Fruit fly (Drosophila melanogaster): Measurements from ENCODE around the gene SPE.

SPE gene

dm6 chr3R:23727657-23728056 lies 41.6 kb downstream of the SPE start:
- TF ChIP-seq Myc (optimal IDR thresholded peaks at IDR 0.05) (no peak), sage (GFP tag; optimal IDR thresholded peaks at IDR 0.05) (no peak), brk (GFP tag; optimal IDR thresholded peaks at IDR 0.05) (no peak), lola (GFP tag; optimal IDR thresholded peaks at IDR 0.05) (no peak), Hr83 (GFP tag; optimal IDR thresholded peaks at IDR 0.05; ENCODE audit: poor library complexity, severe bottlenecking) (no peak), CrebA (GFP tag; optimal IDR thresholded peaks at IDR 0.05; ENCODE audit: borderline replicate concordance) (peak; percentile 23), Dif (GFP tag; optimal IDR thresholded peaks at IDR 0.05; ENCODE audit: partially characterized antibody) (no peak)

DNA sequence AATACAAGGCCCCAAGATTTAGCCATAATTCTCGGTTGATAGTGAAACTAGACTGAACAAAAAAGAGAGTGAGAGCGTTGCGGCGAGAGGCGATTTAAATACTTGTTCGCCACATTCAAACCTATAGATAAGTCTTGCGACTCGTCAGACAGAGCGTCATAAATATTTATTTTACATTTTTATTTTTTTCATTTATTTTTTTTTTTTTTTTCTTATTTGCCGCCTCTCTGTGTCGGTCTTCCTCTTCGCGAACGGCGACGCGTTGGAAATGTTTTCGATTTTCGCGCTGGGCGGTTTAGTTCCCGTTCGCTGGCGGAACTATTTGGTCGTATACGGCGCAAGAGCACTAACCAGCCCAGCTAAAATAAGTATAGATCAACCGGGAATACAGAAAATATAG lies 42.0 kb downstream of the SPE start:
- no peak for TF ChIP-seq CG9705 (GFP tag; optimal IDR thresholded peaks at IDR 0.05)
- peak; percentile 15 for TF ChIP-seq sage (GFP tag; optimal IDR thresholded peaks at IDR 0.05)
- no peak for TF ChIP-seq Myc (optimal IDR thresholded peaks at IDR 0.05)
- TF ChIP-seq Hr78 (GFP tag; optimal IDR thresholded peaks at IDR 0.05): no peak
- no peak for TF ChIP-seq Dif (GFP tag; optimal IDR thresholded peaks at IDR 0.05; ENCODE audit: partially characterized antibody)
- peak; percentile 9 for TF ChIP-seq brk (GFP tag; optimal IDR thresholded peaks at IDR 0.05)
- no peak for TF ChIP-seq foxo (GFP tag; optimal IDR thresholded peaks at IDR 0.05)

DNA sequence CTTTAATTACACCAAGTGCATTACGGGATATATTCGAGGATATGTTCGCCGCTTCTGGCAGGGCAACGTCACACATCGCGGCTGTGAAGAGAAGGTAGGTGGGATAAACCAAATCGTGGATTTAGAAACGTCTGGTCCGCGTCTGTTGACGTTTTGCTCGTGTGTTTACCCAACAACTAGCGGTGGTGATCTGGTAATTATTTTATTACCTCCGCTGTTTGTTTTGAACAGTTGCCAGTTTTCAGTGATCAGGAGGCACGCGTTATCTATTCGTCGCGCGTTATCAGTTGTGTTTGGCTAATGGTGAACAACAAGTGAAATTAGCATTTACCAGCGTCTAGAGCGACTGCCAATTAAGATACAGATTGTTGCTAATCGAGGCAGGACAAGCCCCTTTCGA lies 43.0 kb downstream of the SPE start:
- no peak for TF ChIP-seq HLH106 (tag; optimal IDR thresholded peaks at IDR 0.05)
- TF ChIP-seq br (GFP tag; optimal IDR thresholded peaks at IDR 0.05): no peak
- TF ChIP-seq Hr83 (GFP tag; optimal IDR thresholded peaks at IDR 0.05; ENCODE audit: poor library complexity, severe bottlenecking): peak; percentile 24
- no peak for TF ChIP-seq sage (GFP tag; optimal IDR thresholded peaks at IDR 0.05)
- peak; percentile 15 for TF ChIP-seq rgr (GFP tag; optimal IDR thresholded peaks at IDR 0.05)
- TF ChIP-seq dmrt93B (GFP tag; optimal IDR thresholded peaks at IDR 0.05): no peak
- TF ChIP-seq Dfd (GFP tag; optimal IDR thresholded peaks at IDR 0.05): no peak
- no peak for TF ChIP-seq Mio (GFP tag; optimal IDR thresholded peaks at IDR 0.05)
- no peak for TF ChIP-seq dsf (GFP tag; optimal IDR thresholded peaks at IDR 0.05; ENCODE audit: borderline replicate concordance)
- no peak for TF ChIP-seq lola (GFP tag; optimal IDR thresholded peaks at IDR 0.05)

dm6 chr3R:23729632-23730471 lies 43.8 kb downstream of the SPE start:
- TF ChIP-seq brk (GFP tag; optimal IDR thresholded peaks at IDR 0.05) (peak; percentile 52), fru (GFP tag; optimal IDR thresholded peaks at IDR 0.05) (peak; percentile 14), foxo (GFP tag; optimal IDR thresholded peaks at IDR 0.05) (peak in 1 of 2 experiments; percentile 15), br (GFP tag; optimal IDR thresholded peaks at IDR 0.05) (peak; percentile 14), HLH106 (tag; optimal IDR thresholded peaks at IDR 0.05) (peak; percentile 8), Sp1 (GFP tag; optimal IDR thresholded peaks at IDR 0.05) (peak; percentile 9), Myc (optimal IDR thresholded peaks at IDR 0.05) (no peak), sv (GFP tag; optimal IDR thresholded peaks at IDR 0.05) (no peak), Dif (GFP tag; optimal IDR thresholded peaks at IDR 0.05; ENCODE audit: partially characterized antibody) (peak; percentile 40), h (GFP tag; optimal IDR thresholded peaks at IDR 0.05) (peak; percentile 40), Rel (GFP tag; optimal IDR thresholded peaks at IDR 0.05) (no peak), Rel (tag; optimal IDR thresholded peaks at IDR 0.05) (peak; percentile 5), Hr83 (GFP tag; optimal IDR thresholded peaks at IDR 0.05; ENCODE audit: poor library complexity, severe bottlenecking) (no peak), dsf (GFP tag; optimal IDR thresholded peaks at IDR 0.05; ENCODE audit: borderline replicate concordance) (no peak), CG32264 (GFP tag; optimal IDR thresholded peaks at IDR 0.05) (no peak), Hnf4 (GFP tag; optimal IDR thresholded peaks at IDR 0.05) (peak; percentile 2)

- TF ChIP-seq dsf (GFP tag; optimal IDR thresholded peaks at IDR 0.05; ENCODE audit: borderline replicate concordance) (no peak), Rel (GFP tag; optimal IDR thresholded peaks at IDR 0.05) (no peak), Rel (tag; optimal IDR thresholded peaks at IDR 0.05) (peak; percentile 97)
Observed at dm6 chr3R:23730472-23730801, 44.4 kb downstream of the SPE start.

- no peak for TF ChIP-seq Rel (GFP tag; optimal IDR thresholded peaks at IDR 0.05)
- TF ChIP-seq Rel (tag; optimal IDR thresholded peaks at IDR 0.05): no peak
- no peak for TF ChIP-seq dsf (GFP tag; optimal IDR thresholded peaks at IDR 0.05; ENCODE audit: borderline replicate concordance)
- no peak for TF ChIP-seq CG9705 (GFP tag; optimal IDR thresholded peaks at IDR 0.05)
- TF ChIP-seq Dfd (GFP tag; optimal IDR thresholded peaks at IDR 0.05): no peak
- TF ChIP-seq Dif (GFP tag; optimal IDR thresholded peaks at IDR 0.05; ENCODE audit: partially characterized antibody): no peak
- TF ChIP-seq GATAd (GFP tag; optimal IDR thresholded peaks at IDR 0.05): no peak
- no peak for TF ChIP-seq lola (GFP tag; optimal IDR thresholded peaks at IDR 0.05)
- TF ChIP-seq br (GFP tag; optimal IDR thresholded peaks at IDR 0.05): no peak
- no peak for TF ChIP-seq Abd-B (GFP tag; optimal IDR thresholded peaks at IDR 0.05)
- TF ChIP-seq sv (GFP tag; optimal IDR thresholded peaks at IDR 0.05): no peak
- TF ChIP-seq fru (GFP tag; optimal IDR thresholded peaks at IDR 0.05): no peak
- TF ChIP-seq dmrt93B (GFP tag; optimal IDR thresholded peaks at IDR 0.05): no peak
- no peak for TF ChIP-seq tai (GFP tag; optimal IDR thresholded peaks at IDR 0.05)
- no peak for TF ChIP-seq Mio (GFP tag; optimal IDR thresholded peaks at IDR 0.05)
- no peak for TF ChIP-seq OdsH (GFP tag; optimal IDR thresholded peaks at IDR 0.05)
- no peak for TF ChIP-seq HLH106 (tag; optimal IDR thresholded peaks at IDR 0.05)
- no peak for TF ChIP-seq woc (GFP tag; optimal IDR thresholded peaks at IDR 0.05)
- no peak for TF ChIP-seq sage (GFP tag; optimal IDR thresholded peaks at IDR 0.05)
- no peak for TF ChIP-seq psq (GFP tag; optimal IDR thresholded peaks at IDR 0.05)
Observed at dm6 chr3R:23732533-23732932, 46.5 kb downstream of the SPE start.

All from whole organism, wandering third instar larva.